Fruit fly (Drosophila melanogaster) whole organism, embryonic: ENCODE results near the gene Rpp14a.

Experiments used
- Blimp-1 ChIP-seq: fragments of 200-800 bp; sonication (Bioruptor generic); optimal IDR thresholded peaks from 3 replicates; lab custom pipeline; 2018; ENCODE audit warnings: missing biosample characterization, missing genetic modification characterization, mild to moderate bottlenecking, moderate library complexity, missing genetic modification reagents
- BtbVII ChIP-seq: fragments of 200-800 bp; sonication (Bioruptor generic); optimal IDR thresholded peaks from 3 replicates; lab custom pipeline; 2017; ENCODE audit warnings: missing biosample characterization, mild to moderate bottlenecking, missing genetic modification characterization
- CG10274 ChIP-seq: fragments of 200-800 bp; sonication (Bioruptor generic); optimal IDR thresholded peaks from 3 replicates; lab custom pipeline; 2017; ENCODE audit warnings: missing biosample characterization, mild to moderate bottlenecking, missing genetic modification characterization
- CG10431 ChIP-seq: fragments of 200-800 bp; sonication (Bioruptor generic); optimal IDR thresholded peaks from 3 replicates; lab custom pipeline; 2018; ENCODE audit warnings: missing biosample characterization, mild to moderate bottlenecking, missing genetic modification characterization
- CG10654 ChIP-seq: fragments of 200-800 bp; sonication (Bioruptor generic); optimal IDR thresholded peaks from 2 replicates; lab custom pipeline; 2016; ENCODE audit warnings: missing biosample characterization, missing genetic modification characterization
- CG11247 ChIP-seq: fragments of 200-800 bp; sonication (Bioruptor generic); IDR thresholded peaks from 2 replicates; pipeline ENCODE4 v1.3.6; 2022; ENCODE audit warnings: missing biosample characterization, missing genetic modification characterization
- CG12236 ChIP-seq: fragments of 200-800 bp; sonication (Bioruptor generic); optimal IDR thresholded peaks from 2 replicates; lab custom pipeline; 2016; ENCODE audit warnings: missing biosample characterization, missing genetic modification characterization
- CG13123 ChIP-seq: fragments of 200-800 bp; sonication (Bioruptor generic); optimal IDR thresholded peaks from 2 replicates; lab custom pipeline; 2016; ENCODE audit warnings: missing biosample characterization, missing genetic modification characterization
- CG13624 ChIP-seq: fragments of 200-800 bp; sonication (Bioruptor generic); optimal IDR thresholded peaks from 2 replicates; lab custom pipeline; 2016; ENCODE audit warnings: missing biosample characterization, missing genetic modification characterization
- CG13775 ChIP-seq: fragments of 200-800 bp; sonication (Bioruptor generic); optimal IDR thresholded peaks from 3 replicates; lab custom pipeline; 2017; ENCODE audit warnings: missing biosample characterization, mild to moderate bottlenecking, missing genetic modification characterization
- CG2129 ChIP-seq: fragments of 200-800 bp; sonication (Bioruptor generic); IDR thresholded peaks from 2 replicates; pipeline ENCODE4 v1.3.6; 2022; ENCODE audit warnings: missing biosample characterization, missing genetic modification characterization; ENCODE audit not compliant: partially characterized antibody
- CG2202 ChIP-seq: fragments of 200-800 bp; sonication (Bioruptor generic); optimal IDR thresholded peaks from 2 replicates; lab custom pipeline; 2018; ENCODE audit warnings: missing biosample characterization, mild to moderate bottlenecking, missing genetic modification characterization
- CG2678 ChIP-seq: fragments of 200-800 bp; sonication (Bioruptor generic); optimal IDR thresholded peaks from 3 replicates; lab custom pipeline; 2019; ENCODE audit warnings: missing biosample characterization, mild to moderate bottlenecking, missing genetic modification characterization, moderate library complexity
- CG3163 ChIP-seq: fragments of 200-800 bp; sonication (Bioruptor generic); optimal IDR thresholded peaks from 3 replicates; lab custom pipeline; 2016; ENCODE audit warnings: missing biosample characterization, missing genetic modification characterization
- CG3838 ChIP-seq: fragments of 200-800 bp; sonication (Bioruptor generic); optimal IDR thresholded peaks from 3 replicates; lab custom pipeline; 2016; ENCODE audit warnings: missing biosample characterization, missing genetic modification characterization
- CG4360 ChIP-seq: fragments of 200-800 bp; sonication (Bioruptor generic); IDR thresholded peaks from 2 replicates; pipeline ENCODE4 v1.3.6; 2022; ENCODE audit warnings: missing biosample characterization, missing genetic modification characterization
- CG4854 ChIP-seq: fragments of 200-800 bp; sonication (Bioruptor generic); optimal IDR thresholded peaks from 2 replicates; lab custom pipeline; 2016; ENCODE audit warnings: missing biosample characterization, missing genetic modification characterization, inconsistent platforms
- CG6254 ChIP-seq: fragments of 200-800 bp; sonication (Bioruptor generic); optimal IDR thresholded peaks from 3 replicates; lab custom pipeline; 2017; ENCODE audit warnings: mild to moderate bottlenecking, missing biosample characterization, missing genetic modification reagents, missing genetic modification characterization
- CG7928 ChIP-seq: fragments of 200-800 bp; sonication (Bioruptor generic); optimal IDR thresholded peaks from 2 replicates; lab custom pipeline; 2017; ENCODE audit warnings: missing biosample characterization, mild to moderate bottlenecking, missing genetic modification characterization
- CG8388 ChIP-seq: fragments of 200-800 bp; sonication (Bioruptor generic); optimal IDR thresholded peaks from 2 replicates; lab custom pipeline; 2019; ENCODE audit warnings: missing biosample characterization, mild to moderate bottlenecking, missing genetic modification characterization, moderate library complexity
- Dll ChIP-seq: fragments of 200-800 bp; sonication (Bioruptor generic); IDR thresholded peaks from 4 replicates; pipeline ENCODE4 v1.3.6; 2022; ENCODE audit warnings: missing biosample characterization, missing genetic modification characterization; ENCODE audit not compliant: partially characterized antibody
- Gsc ChIP-seq: fragments of 200-800 bp; sonication (Bioruptor generic); IDR thresholded peaks from 2 replicates; pipeline ENCODE4 v1.3.6; 2022; ENCODE audit warnings: missing biosample characterization, missing genetic modification characterization
- Hr51 ChIP-seq, 2 experiments: fragments of 200-800 bp; sonication (Bioruptor generic); optimal IDR thresholded peaks; 2 replicates in 1 of 2; 3 replicates in 1 of 2; lab custom pipeline; 2016 to 2018; ENCODE audit warnings: missing biosample characterization in 2 of 2, missing genetic modification characterization in 2 of 2, mild to moderate bottlenecking in 1 of 2, moderate library complexity in 1 of 2
- Lim3 ChIP-seq: fragments of 200-800 bp; sonication (Bioruptor generic); IDR thresholded peaks from 2 replicates; pipeline ENCODE4 v1.3.6; 2022; ENCODE audit warnings: missing biosample characterization, missing genetic modification characterization
- MTF-1 ChIP-seq: fragments of 200-800 bp; sonication (Bioruptor generic); optimal IDR thresholded peaks from 2 replicates; lab custom pipeline; 2018; ENCODE audit warnings: missing biosample characterization, mild to moderate bottlenecking, missing genetic modification characterization, borderline replicate concordance
- Max ChIP-seq: fragments of 200-800 bp; sonication (Bioruptor generic); optimal IDR thresholded peaks from 2 replicates; lab custom pipeline; 2016; ENCODE audit warnings: missing biosample characterization, mild to moderate bottlenecking, missing genetic modification characterization
- Med ChIP-seq: fragments of 200-800 bp; sonication (Bioruptor generic); peaks from one replicate; lab custom pipeline; 2016; ENCODE audit warnings: missing biosample characterization, missing genetic modification characterization, mild to moderate bottlenecking, inconsistent platforms, moderate library complexity
- Nf-YC ChIP-seq: fragments of 200-800 bp; optimal IDR thresholded peaks from 3 replicates; lab custom pipeline; 2019; ENCODE audit warnings: missing biosample characterization, mild to moderate bottlenecking, missing genetic modification characterization, moderate library complexity
- Opbp ChIP-seq: fragments of 200-800 bp; sonication (Bioruptor generic); IDR thresholded peaks from 3 replicates; pipeline ENCODE4 v1.3.6; 2022; ENCODE audit warnings: missing biosample characterization, missing genetic modification characterization; ENCODE audit not compliant: partially characterized antibody
- Pdp1 ChIP-seq, 2 experiments: fragments of 200-800 bp; sonication (Bioruptor generic); optimal IDR thresholded peaks; 3 replicates each; lab custom pipeline; 2016; ENCODE audit warnings: missing biosample characterization in 2 of 2, missing genetic modification characterization in 2 of 2, mild to moderate bottlenecking in 1 of 2, moderate library complexity in 1 of 2
- Xbp1 ChIP-seq: fragments of 200-800 bp; sonication (Bioruptor generic); optimal IDR thresholded peaks from 3 replicates; lab custom pipeline; 2016; ENCODE audit warnings: missing biosample characterization, mild to moderate bottlenecking, missing genetic modification characterization
- ap ChIP-seq: fragments of 200-800 bp; sonication (Bioruptor generic); IDR thresholded peaks from 2 replicates; pipeline ENCODE4 v1.3.6; 2022; ENCODE audit warnings: missing biosample characterization, missing genetic modification characterization
- ash1 ChIP-seq: fragments of 200-800 bp; sonication (Bioruptor generic); optimal IDR thresholded peaks from 2 replicates; lab custom pipeline; 2018; ENCODE audit warnings: missing biosample characterization, mild to moderate bottlenecking, missing genetic modification characterization
- btn ChIP-seq: fragments of 200-800 bp; sonication (Bioruptor generic); optimal IDR thresholded peaks from 2 replicates; lab custom pipeline; 2016; ENCODE audit warnings: missing biosample characterization, missing genetic modification characterization
- chm ChIP-seq: fragments of 200-800 bp; sonication (Bioruptor generic); IDR thresholded peaks from 2 replicates; pipeline ENCODE4 v1.3.6; 2022; ENCODE audit warnings: missing biosample characterization, missing genetic modification characterization
- fd96Cb ChIP-seq: fragments of 200-800 bp; sonication (Bioruptor generic); optimal IDR thresholded peaks from 2 replicates; lab custom pipeline; 2018; ENCODE audit warnings: missing biosample characterization, mild to moderate bottlenecking, missing genetic modification characterization, moderate library complexity
- gcm2 ChIP-seq: fragments of 200-800 bp; sonication (Bioruptor generic); optimal IDR thresholded peaks from 2 replicates; lab custom pipeline; 2016; ENCODE audit warnings: missing biosample characterization, missing genetic modification characterization
- gfzf ChIP-seq: fragments of 200-800 bp; sonication (Bioruptor generic); optimal IDR thresholded peaks from 2 replicates; lab custom pipeline; 2016; ENCODE audit warnings: missing biosample characterization, mild to moderate bottlenecking, missing genetic modification characterization, moderate library complexity
- grn ChIP-seq: fragments of 200-800 bp; sonication (Bioruptor generic); optimal IDR thresholded peaks from 3 replicates; lab custom pipeline; 2017; ENCODE audit warnings: missing biosample characterization, missing genetic modification characterization
- gro ChIP-seq: fragments of 200-800 bp; sonication (Bioruptor generic); optimal IDR thresholded peaks from 2 replicates; lab custom pipeline; 2016; ENCODE audit warnings: missing biosample characterization, missing genetic modification characterization
- ken ChIP-seq: fragments of 200-800 bp; sonication (Bioruptor generic); IDR thresholded peaks from 3 replicates; pipeline ENCODE4 v1.3.6; 2022; ENCODE audit warnings: missing biosample characterization, missing genetic modification characterization
- mam ChIP-seq: fragments of 200-800 bp; sonication (Bioruptor generic); optimal IDR thresholded peaks from 3 replicates; lab custom pipeline; 2016; ENCODE audit warnings: missing biosample characterization, missing genetic modification characterization
- oc ChIP-seq: fragments of 200-800 bp; sonication (Bioruptor generic); optimal IDR thresholded peaks from 2 replicates; lab custom pipeline; 2018; ENCODE audit warnings: missing biosample characterization, mild to moderate bottlenecking, missing genetic modification characterization, moderate library complexity
- org-1 ChIP-seq: fragments of 200-800 bp; sonication (Bioruptor generic); optimal IDR thresholded peaks from 2 replicates; lab custom pipeline; 2017; ENCODE audit warnings: missing biosample characterization, missing genetic modification characterization
- phol ChIP-seq: fragments of 200-800 bp; sonication (Bioruptor generic); optimal IDR thresholded peaks from 3 replicates; lab custom pipeline; 2018; ENCODE audit warnings: missing biosample characterization, mild to moderate bottlenecking, missing genetic modification characterization, moderate library complexity
- prd ChIP-seq, 3 experiments: fragments of >200 bp in 2 of 3; fragments of 200-800 bp in 1 of 3; sonication (Bioruptor generic) in 1 of 3; optimal IDR thresholded peaks in 2 of 3; IDR thresholded peaks in 1 of 3; 2 replicates in 2 of 3; 3 replicates in 1 of 3; pipeline versions ENCODE4 v1.3.6 to Lab custom; 2017 to 2022; ENCODE audit warnings: missing biosample characterization in 1 of 3, missing genetic modification characterization in 1 of 3
- pros ChIP-seq: fragments of 200-800 bp; sonication (Bioruptor generic); optimal IDR thresholded peaks from 3 replicates; lab custom pipeline; 2019; ENCODE audit warnings: missing biosample characterization, mild to moderate bottlenecking, missing genetic modification characterization, moderate library complexity
- sc ChIP-seq, 3 experiments: fragments of >200 bp in 2 of 3; fragments of 200-800 bp in 1 of 3; sonication (Bioruptor generic) in 1 of 3; optimal IDR thresholded peaks; 2 replicates in 2 of 3; 3 replicates in 1 of 3; lab custom pipeline; 2017; ENCODE audit warnings: mild to moderate bottlenecking in 1 of 3, missing biosample characterization in 1 of 3, missing genetic modification characterization in 1 of 3, missing genetic modification reagents in 1 of 3
- unpg ChIP-seq: fragments of 200-800 bp; sonication (Bioruptor generic); optimal IDR thresholded peaks from 3 replicates; lab custom pipeline; 2018; ENCODE audit warnings: missing biosample characterization, mild to moderate bottlenecking, missing genetic modification characterization, moderate library complexity

Gene Rpp14a

dm6 chr3R:30061154-30061482 lies 4.5 kb downstream of the Rpp14a start (continued):
- TF ChIP-seq oc (tag; lab: Kevin White, UChicago) (peak; percentile 83), ash1 (GFP tag; lab: Kevin White, UChicago) (no peak), CG8388 (GFP tag; lab: Kevin White, UChicago) (peak; percentile 91), CG12236 (GFP tag; lab: Kevin White, UChicago) (no peak), Gsc (GFP tag; lab: Robert Waterston, UW) (peak; percentile 67), CG10431 (peak; percentile 6), org-1 (GFP tag; lab: Kevin White, UChicago) (peak; percentile 74), CG4360 (GFP tag; lab: Robert Waterston, UW) (peak; percentile 6; the same call in 1 of the 2 replicates), chm (GFP tag; lab: Robert Waterston, UW) (peak; percentile 94), Med (GFP tag; lab: Kevin White, UChicago) (peak; percentile 97), Blimp-1 (GFP tag; lab: Kevin White, UChicago) (peak; percentile 95), btn (GFP tag; lab: Kevin White, UChicago) (peak; percentile 77), CG13123 (GFP tag; lab: Kevin White, UChicago) (peak; percentile 17), Lim3 (GFP tag; lab: Robert Waterston, UW) (peak; percentile 74), prd (optimal IDR thresholded peaks at IDR 0.05; lab: Kevin White, UChicago) (no peak), prd (GFP tag; IDR thresholded peaks at IDR 0.05; lab: Robert Waterston, UW) (peak; percentile 92), CG2129 (GFP tag; lab: Robert Waterston, UW) (no peak), CG13624 (peak; percentile 83), unpg (peak; percentile 92), fd96Cb (tag; lab: Kevin White, UChicago) (peak; percentile 94), grn (GFP tag; lab: Kevin White, UChicago) (peak; percentile 56), BtbVII (peak; percentile 76), gcm2 (GFP tag; lab: Kevin White, UChicago) (peak; percentile 19), mam (peak; percentile 87), MTF-1 (peak; percentile 77), CG4854 (GFP tag; lab: Kevin White, UChicago) (peak; percentile 80), gro (GFP tag; lab: Kevin White, UChicago) (peak; percentile 1), CG3163 (GFP tag; lab: Kevin White, UChicago) (peak; percentile 49), CG10654 (GFP tag; lab: Kevin White, UChicago) (peak; percentile 90), gfzf (no peak), Nf-YC (tag; lab: Kevin White, UChicago) (peak; percentile 67), ap (GFP tag; lab: Robert Waterston, UW) (peak; percentile 92), CG2202 (tag; lab: Kevin White, UChicago) (peak; percentile 26), CG3838 (no peak), CG6254 (GFP tag; lab: Kevin White, UChicago) (peak; percentile 86), CG13775 (GFP tag; lab: Kevin White, UChicago) (peak; percentile 33), pros (GFP tag; lab: Kevin White, UChicago) (peak; percentile 63), Opbp (GFP tag; lab: Robert Waterston, UW) (no peak), CG7928 (GFP tag; lab: Kevin White, UChicago) (peak; percentile 17), Max (GFP tag; lab: Kevin White, UChicago) (peak; percentile 85), Dll (GFP tag; lab: Robert Waterston, UW) (no peak), CG2678 (tag; lab: Kevin White, UChicago) (peak; percentile 95), Hr51 (GFP tag; optimal IDR thresholded peaks at IDR 0.05; lab: Kevin White, UChicago) (peak; percentile 26 to 83), sc (optimal IDR thresholded peaks at IDR 0.05; lab: Kevin White, UChicago) (no peak), sc (GFP tag; optimal IDR thresholded peaks at IDR 0.05; lab: Kevin White, UChicago) (peak; percentile 53), CG10274 (GFP tag; lab: Kevin White, UChicago) (peak; percentile 79), CG11247 (GFP tag; lab: Robert Waterston, UW) (peak; percentile 85), Pdp1 (GFP tag; optimal IDR thresholded peaks at IDR 0.05; lab: Kevin White, UChicago) (peak; percentile 87 to 89), phol (tag; lab: Kevin White, UChicago) (peak; percentile 92), ken (GFP tag; lab: Robert Waterston, UW) (peak; percentile 93), Xbp1 (GFP tag; lab: Kevin White, UChicago) (peak; percentile 79)
